Worm (Caenorhabditis elegans) whole organism, L1 larva: ENCODE data around the gene npp-5.

Source experiments
- ceh-63 ChIP-seq: fragments of 200-800 bp; sonication (Bioruptor generic); optimal IDR thresholded peaks from 2 replicates; lab custom pipeline; 2018; ENCODE audit warnings: mild to moderate bottlenecking, missing genetic modification characterization, missing compliant biosample characterization
- fkh-8 ChIP-seq: sonication (generic microtip); optimal IDR thresholded peaks from 2 replicates; lab custom pipeline; 2016; ENCODE audit warnings: mild to moderate bottlenecking, missing genetic modification characterization, missing compliant biosample characterization
- isw-1 ChIP-seq: fragments of 200-800 bp; sonication (Bioruptor generic); IDR thresholded peaks from 2 replicates; pipeline ENCODE4 v1.3.6; 2022; ENCODE audit warnings: missing genetic modification characterization, missing compliant biosample characterization
- lin-39 ChIP-seq: fragments of 150-350 bp; optimal IDR thresholded peaks from 2 replicates; lab custom pipeline; 2014; ENCODE audit warnings: missing biosample characterization, missing genetic modification reagents, missing genetic modification characterization
- pax-3 ChIP-seq: fragments of 200-800 bp; sonication (Bioruptor generic); optimal IDR thresholded peaks from 2 replicates; lab custom pipeline; 2018; ENCODE audit warnings: mild to moderate bottlenecking, missing genetic modification characterization, moderate library complexity, missing compliant biosample characterization
- zip-4 ChIP-seq: fragments of 200-800 bp; sonication (Bioruptor generic); optimal IDR thresholded peaks from 2 replicates; lab custom pipeline; 2018; ENCODE audit warnings: mild to moderate bottlenecking, missing genetic modification characterization, moderate library complexity, missing compliant biosample characterization

The npp-5 gene

ce11 chrII:11547254-11547687 lies 52.3 kb downstream of the npp-5 start, which contains the start of gene F54D5.7 (continued):
- TF ChIP-seq zip-4 (GFP tag; lab: Kevin White, UChicago) (peak; percentile 13), lin-39 (no peak), pax-3 (no peak), ceh-63 (GFP tag; lab: Kevin White, UChicago) (no peak), isw-1 (GFP tag; lab: Robert Waterston, UW) (no peak), fkh-8 (tag; lab: Kevin White, UChicago) (no peak)
